Worm (Caenorhabditis elegans) whole organism, L1 larva: ENCODE data around the gene emg-1.

ENCODE experiments used
- C16A3.4 ChIP-seq: fragments of 150-350 bp; optimal IDR thresholded peaks from 2 replicates; lab custom pipeline; 2014; ENCODE audit warnings: missing biosample characterization, missing genetic modification characterization
- C34B4.2 ChIP-seq: sonication (generic microtip); optimal IDR thresholded peaks from 2 replicates; lab custom pipeline; 2017; ENCODE audit warnings: mild to moderate bottlenecking, missing genetic modification characterization, missing compliant biosample characterization
- F16B12.6 ChIP-seq: fragments of 150-350 bp; optimal IDR thresholded peaks from 2 replicates; lab custom pipeline; 2014; ENCODE audit warnings: missing biosample characterization, missing genetic modification characterization
- Y116A8C.19 ChIP-seq: sonication (generic microtip); optimal IDR thresholded peaks from 2 replicates; lab custom pipeline; 2016; ENCODE audit warnings: missing compliant biosample characterization, missing genetic modification characterization, borderline replicate concordance
- aha-1 ChIP-seq: fragments of 150-350 bp; optimal IDR thresholded peaks from 2 replicates; lab custom pipeline; 2014; ENCODE audit warnings: missing biosample characterization, missing genetic modification characterization
- alr-1 ChIP-seq: fragments of 200-800 bp; sonication (Bioruptor generic); optimal IDR thresholded peaks from 2 replicates; lab custom pipeline; 2018; ENCODE audit warnings: borderline replicate concordance, mild to moderate bottlenecking, missing genetic modification characterization, missing compliant biosample characterization
- aly-2 ChIP-seq: fragments of 150-350 bp; optimal IDR thresholded peaks from 2 replicates; lab custom pipeline; 2014; ENCODE audit warnings: missing biosample characterization, missing genetic modification characterization
- blmp-1 ChIP-seq: fragments of 150-350 bp; optimal IDR thresholded peaks from 2 replicates; lab custom pipeline; 2014; ENCODE audit warnings: missing biosample characterization, missing genetic modification characterization
- ceh-90 ChIP-seq: sonication (generic microtip); optimal IDR thresholded peaks from 2 replicates; lab custom pipeline; 2016; ENCODE audit warnings: missing genetic modification characterization, missing compliant biosample characterization
- ces-1 ChIP-seq: fragments of 150-350 bp; optimal IDR thresholded peaks from 2 replicates; lab custom pipeline; 2014; ENCODE audit warnings: missing biosample characterization, missing genetic modification reagents, missing genetic modification characterization
- dpl-1 ChIP-seq, 3 experiments: fragments of 150-350 bp in 2 of 3; sonication (generic microtip) in 1 of 3; optimal IDR thresholded peaks; 2 replicates each; lab custom pipeline; 2014 to 2017; ENCODE audit warnings: missing biosample characterization in 3 of 3, missing genetic modification characterization in 3 of 3, missing genetic modification reagents in 3 of 3
- dsc-1 ChIP-seq: sonication (generic microtip); optimal IDR thresholded peaks from 2 replicates; lab custom pipeline; 2016; ENCODE audit warnings: mild to moderate bottlenecking, missing genetic modification characterization, missing compliant biosample characterization
- efl-1 ChIP-seq, 4 experiments: fragments of 150-350 bp; optimal IDR thresholded peaks in 3 of 4; peaks in 1 of 4; 1 replicate in 1 of 4; 2 replicates in 3 of 4; lab custom pipeline; 2014; ENCODE audit warnings: missing biosample characterization in 2 of 4, missing genetic modification characterization in 2 of 4, missing genetic modification reagents in 2 of 4
- elt-2 ChIP-seq: sonication (generic microtip); optimal IDR thresholded peaks from 2 replicates; lab custom pipeline; 2016; ENCODE audit warnings: missing genetic modification characterization, mild to moderate bottlenecking, inconsistent platforms, missing compliant biosample characterization, missing genetic modification reagents
- elt-3 ChIP-seq, 6 experiments: fragments of 150-350 bp in 1 of 6; sonication (generic microtip); optimal IDR thresholded peaks; 2 replicates each; lab custom pipeline; 2017 to 2018; ENCODE audit warnings: missing biosample characterization in 6 of 6, missing genetic modification characterization in 6 of 6, inconsistent platforms in 1 of 6
- ets-5 ChIP-seq: fragments of 200-800 bp; sonication (Bioruptor generic); IDR thresholded peaks from 2 replicates; pipeline ENCODE4 v1.3.6; 2022; ENCODE audit warnings: missing genetic modification characterization, missing compliant biosample characterization
- fkh-8 ChIP-seq: sonication (generic microtip); optimal IDR thresholded peaks from 2 replicates; lab custom pipeline; 2016; ENCODE audit warnings: mild to moderate bottlenecking, missing genetic modification characterization, missing compliant biosample characterization
- fos-1 ChIP-seq: fragments of 150-350 bp; optimal IDR thresholded peaks from 2 replicates; lab custom pipeline; 2014; ENCODE audit warnings: missing biosample characterization, missing genetic modification characterization
- grh-1 ChIP-seq: fragments of 200-800 bp; sonication (Bioruptor generic); IDR thresholded peaks from 2 replicates; pipeline ENCODE4 v1.3.6; 2022; ENCODE audit warnings: missing genetic modification reagents, missing genetic modification characterization, missing compliant biosample characterization
- hlh-17 ChIP-seq: fragments of 200-800 bp; sonication (Bioruptor generic); optimal IDR thresholded peaks from 2 replicates; lab custom pipeline; 2018; ENCODE audit warnings: missing genetic modification characterization, mild to moderate bottlenecking, missing compliant biosample characterization, moderate library complexity, borderline replicate concordance
- isw-1 ChIP-seq: fragments of 200-800 bp; sonication (Bioruptor generic); IDR thresholded peaks from 2 replicates; pipeline ENCODE4 v1.3.6; 2022; ENCODE audit warnings: missing genetic modification characterization, missing compliant biosample characterization
- lin-13 ChIP-seq: fragments of 150-350 bp; optimal IDR thresholded peaks from 2 replicates; lab custom pipeline; 2014; ENCODE audit warnings: missing biosample characterization, missing genetic modification reagents, missing genetic modification characterization
- lin-14 ChIP-seq: fragments of 200-800 bp; sonication (Bioruptor generic); optimal IDR thresholded peaks from 2 replicates; lab custom pipeline; 2018; ENCODE audit warnings: mild to moderate bottlenecking, missing genetic modification characterization, moderate library complexity, missing compliant biosample characterization
- lin-35 ChIP-seq, 2 experiments: fragments of 150-350 bp; optimal IDR thresholded peaks; 2 replicates each; lab custom pipeline; 2014; ENCODE audit warnings: missing biosample characterization in 2 of 2, missing genetic modification characterization in 2 of 2, missing genetic modification reagents in 2 of 2
- lsy-2 ChIP-seq, 2 experiments: fragments of 150-350 bp; optimal IDR thresholded peaks; 2 replicates each; lab custom pipeline; 2014; ENCODE audit warnings: missing biosample characterization in 2 of 2, missing genetic modification characterization in 2 of 2
- mab-9 ChIP-seq: fragments of 200-800 bp; sonication (Bioruptor generic); IDR thresholded peaks from 2 replicates; pipeline ENCODE4 v1.3.6; 2022; ENCODE audit warnings: missing genetic modification reagents, missing genetic modification characterization, missing compliant biosample characterization
- mdl-1 ChIP-seq, 2 experiments: fragments of 150-350 bp; optimal IDR thresholded peaks; 2 replicates each; lab custom pipeline; 2014 to 2017; ENCODE audit warnings: missing biosample characterization in 2 of 2, missing genetic modification characterization in 2 of 2, inconsistent platforms in 1 of 2
- mef-2 ChIP-seq: fragments of 150-350 bp; optimal IDR thresholded peaks from 2 replicates; lab custom pipeline; 2014; ENCODE audit warnings: missing biosample characterization, missing genetic modification characterization
- mep-1 ChIP-seq: fragments of 150-350 bp; optimal IDR thresholded peaks from 2 replicates; lab custom pipeline; 2014; ENCODE audit warnings: missing biosample characterization, missing genetic modification characterization
- nhr-19 ChIP-seq: fragments of 200-800 bp; sonication (Bioruptor generic); conservative IDR thresholded peaks from 2 replicates; pipeline ENCODE4 v1.3.6; 2022; ENCODE audit warnings: missing genetic modification characterization, missing compliant biosample characterization
- nhr-20 ChIP-seq: sonication (generic microtip); optimal IDR thresholded peaks from 2 replicates; lab custom pipeline; 2016; ENCODE audit warnings: mild to moderate bottlenecking, missing genetic modification characterization, missing compliant biosample characterization
- nhr-84 ChIP-seq: sonication (generic microtip); optimal IDR thresholded peaks from 2 replicates; lab custom pipeline; 2017; ENCODE audit warnings: missing biosample characterization, missing genetic modification characterization
- nhr-85 ChIP-seq: sonication (generic microtip); peaks from one replicate; lab custom pipeline; 2016; ENCODE audit warnings: missing genetic modification characterization, inconsistent platforms, missing compliant biosample characterization
- nhr-90 ChIP-seq: sonication (generic microtip); optimal IDR thresholded peaks from 2 replicates; lab custom pipeline; 2016; ENCODE audit warnings: mild to moderate bottlenecking, missing genetic modification characterization, missing compliant biosample characterization; ENCODE audit not compliant: poor library complexity
- pqm-1 ChIP-seq: sonication (generic microtip); optimal IDR thresholded peaks from 3 replicates; lab custom pipeline; 2017; ENCODE audit warnings: missing biosample characterization, missing genetic modification characterization
- snpc-4 ChIP-seq: fragments of 150-350 bp; optimal IDR thresholded peaks from 2 replicates; lab custom pipeline; 2014; ENCODE audit warnings: missing biosample characterization, missing genetic modification characterization
- snu-23 ChIP-seq: sonication (generic microtip); optimal IDR thresholded peaks from 2 replicates; lab custom pipeline; 2016; ENCODE audit warnings: missing genetic modification characterization, missing compliant biosample characterization
- swsn-7 ChIP-seq: sonication (generic microtip); optimal IDR thresholded peaks from 2 replicates; lab custom pipeline; 2016; ENCODE audit warnings: missing genetic modification characterization, missing compliant biosample characterization
- unc-130 ChIP-seq: fragments of 150-350 bp; optimal IDR thresholded peaks from 2 replicates; lab custom pipeline; 2017; ENCODE audit warnings: missing biosample characterization, missing genetic modification characterization, inconsistent platforms
- unc-30 ChIP-seq: sonication (generic microtip); optimal IDR thresholded peaks from 2 replicates; lab custom pipeline; 2017; ENCODE audit warnings: missing biosample characterization, missing genetic modification characterization
- unc-62 ChIP-seq: fragments of 150-350 bp; optimal IDR thresholded peaks from 2 replicates; lab custom pipeline; 2014; ENCODE audit warnings: missing biosample characterization, missing genetic modification reagents, missing genetic modification characterization
- unc-86 ChIP-seq: sonication (generic microtip); optimal IDR thresholded peaks from 2 replicates; lab custom pipeline; 2016; ENCODE audit warnings: missing genetic modification characterization, missing compliant biosample characterization
- unc-98 ChIP-seq: fragments of 200-800 bp; sonication (Bioruptor generic); IDR thresholded peaks from 2 replicates; pipeline ENCODE4 v1.3.6; 2022; ENCODE audit warnings: missing genetic modification characterization, missing compliant biosample characterization
- vab-15 ChIP-seq: sonication (generic microtip); optimal IDR thresholded peaks from 2 replicates; lab custom pipeline; 2017; ENCODE audit warnings: missing genotype, mild to moderate bottlenecking, missing genetic modification characterization, missing compliant biosample characterization
- xbp-1 ChIP-seq: sonication (generic microtip); optimal IDR thresholded peaks from 2 replicates; lab custom pipeline; 2016; ENCODE audit warnings: missing genetic modification characterization, missing compliant biosample characterization
- zag-1 ChIP-seq: fragments of 150-350 bp; optimal IDR thresholded peaks from 2 replicates; lab custom pipeline; 2014; ENCODE audit warnings: missing biosample characterization, missing genetic modification characterization
- zip-4 ChIP-seq: fragments of 200-800 bp; sonication (Bioruptor generic); optimal IDR thresholded peaks from 2 replicates; lab custom pipeline; 2018; ENCODE audit warnings: mild to moderate bottlenecking, missing genetic modification characterization, moderate library complexity, missing compliant biosample characterization
- ztf-11 ChIP-seq, 2 experiments: sonication (generic microtip); optimal IDR thresholded peaks; 2 replicates each; lab custom pipeline; 2016 to 2017; ENCODE audit warnings: missing genetic modification characterization in 2 of 2, missing biosample characterization in 1 of 2, missing compliant biosample characterization in 1 of 2
- ztf-4 ChIP-seq: fragments of 150-350 bp; optimal IDR thresholded peaks from 2 replicates; lab custom pipeline; 2014; ENCODE audit warnings: missing biosample characterization, missing genetic modification characterization

The emg-1 gene

ce11 chrIII:10649219-10649618 is at the start of gene emg-1:
TSS of gene emg-1 (plus strand) at chrIII:10649519.
- TF ChIP-seq elt-2 (tag; lab: Kevin White, UChicago) (no peak), mab-9 (GFP tag; lab: Robert Waterston, UW) (no peak), zag-1 (tag; lab: Kevin White, UChicago) (no peak), grh-1 (GFP tag; lab: Robert Waterston, UW) (no peak), C16A3.4 (no peak), fkh-8 (tag; lab: Kevin White, UChicago) (no peak), mdl-1 (tag; optimal IDR thresholded peaks at IDR 0.05; lab: Kevin White, UChicago) (no peak), nhr-84 (no peak), dpl-1 (GFP tag; optimal IDR thresholded peaks at IDR 0.05; lab: Kevin White, UChicago) (no peak), fos-1 (tag; lab: Kevin White, UChicago) (no peak), mep-1 (no peak), aha-1 (tag; lab: Kevin White, UChicago) (no peak), C34B4.2 (tag; lab: Kevin White, UChicago) (no peak), unc-30 (tag; lab: Kevin White, UChicago) (no peak)

DNA sequence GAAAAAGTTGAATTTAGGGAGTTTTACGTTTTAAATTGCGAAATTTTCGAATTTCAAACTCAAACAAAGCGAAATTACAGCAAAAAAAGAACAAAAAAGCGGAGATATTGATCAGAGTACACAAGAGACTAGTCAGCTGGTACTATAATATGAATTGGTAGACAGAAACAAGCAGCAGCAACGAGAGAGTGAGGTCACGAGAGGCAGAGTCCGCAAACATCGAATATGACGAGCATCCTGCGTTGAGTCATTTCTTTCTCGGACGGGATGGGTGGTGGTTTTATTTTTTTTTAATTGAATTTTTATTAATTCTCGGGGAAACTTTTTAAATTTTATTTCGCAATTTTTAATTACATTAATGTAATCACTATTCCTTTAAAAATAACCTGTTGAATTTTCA is 49.6 kb upstream of the emg-1 start:
- TF ChIP-seq ztf-11 (tag; optimal IDR thresholded peaks at IDR 0.05; lab: Kevin White, UChicago) (peak in 1 of 2 experiments; percentile 26), xbp-1 (tag; lab: Kevin White, UChicago) (peak; percentile 62), elt-2 (tag; lab: Kevin White, UChicago) (peak; percentile 31), lsy-2 (tag; optimal IDR thresholded peaks at IDR 0.05; lab: Kevin White, UChicago) (peak; percentile 78 to 85), swsn-7 (tag; lab: Kevin White, UChicago) (peak; percentile 74), lin-14 (GFP tag; lab: Kevin White, UChicago) (no peak), F16B12.6 (tag; lab: Kevin White, UChicago) (peak; percentile 95), dpl-1 (GFP tag; optimal IDR thresholded peaks at IDR 0.05; lab: Kevin White, UChicago) (peak; percentile 52 to 79 (median 74)), vab-15 (peak; percentile 13), nhr-19 (GFP tag; lab: Robert Waterston, UW) (peak; percentile 74), aly-2 (peak; percentile 13), nhr-20 (peak; percentile 85), hlh-17 (no peak), mep-1 (peak; percentile 93), snpc-4 (peak; percentile 32), lin-13 (peak; percentile 52), alr-1 (tag; lab: Kevin White, UChicago) (no peak), nhr-85 (tag; lab: Kevin White, UChicago) (peak; percentile 83), ztf-4 (tag; lab: Kevin White, UChicago) (peak; percentile 15), nhr-84 (no peak), isw-1 (GFP tag; lab: Robert Waterston, UW) (0 out of 2 replicates have a peak, but pooled peaks have one; percentile 36), unc-130 (tag; lab: Kevin White, UChicago) (peak; percentile 62), efl-1 (optimal IDR thresholded peaks at IDR 0.05; lab: Kevin White, UChicago) (peak; percentile 71 to 73), efl-1 (GFP tag; optimal IDR thresholded peaks at IDR 0.05 in 1 of 2; lab: Kevin White, UChicago) (peak; percentile 74 to 97), Y116A8C.19 (no peak), ceh-90 (no peak), C16A3.4 (peak; percentile 75), ets-5 (no peak), dsc-1 (tag; lab: Kevin White, UChicago) (peak; percentile 41), grh-1 (GFP tag; lab: Robert Waterston, UW) (no peak), zip-4 (GFP tag; lab: Kevin White, UChicago) (no peak), unc-98 (no peak), mef-2 (tag; lab: Kevin White, UChicago) (no peak), unc-86 (tag; lab: Kevin White, UChicago) (peak; percentile 57), elt-3 (tag; optimal IDR thresholded peaks at IDR 0.05; lab: Kevin White, UChicago) (peak in 1 of 6 experiments; percentile 37), pqm-1 (tag; lab: Kevin White, UChicago) (no peak), unc-62 (GFP tag; lab: Kevin White, UChicago) (no peak), ces-1 (GFP tag; lab: Kevin White, UChicago) (no peak), unc-30 (tag; lab: Kevin White, UChicago) (no peak), snu-23 (GFP tag; lab: Kevin White, UChicago) (peak; percentile 89), fkh-8 (tag; lab: Kevin White, UChicago) (peak; percentile 77), lin-35 (GFP tag; optimal IDR thresholded peaks at IDR 0.05; lab: Kevin White, UChicago) (peak; percentile 79 to 84), nhr-90 (tag; lab: Kevin White, UChicago) (peak; percentile 62), aha-1 (tag; lab: Kevin White, UChicago) (no peak), blmp-1 (peak; percentile 59)
